Worm (Caenorhabditis elegans): Measurements from ENCODE around the gene cdk-11.2.

- TF ChIP-seq F13H6.1 (tag; optimal IDR thresholded peaks at IDR 0.05) (no peak), K02D7.2 (tag; optimal IDR thresholded peaks at IDR 0.05) (no peak), fkh-10 (GFP tag; optimal IDR thresholded peaks at IDR 0.05) (no peak), ama-1 (optimal IDR thresholded peaks at IDR 0.05) (no peak), odd-2 (tag; optimal IDR thresholded peaks at IDR 0.05) (no peak), ceh-9 (tag; optimal IDR thresholded peaks at IDR 0.05) (no peak), nfya-1 (tag; optimal IDR thresholded peaks at IDR 0.05) (no peak)
These were observed 3.1 kb upstream of the cdk-11.2 start for ce11 chrX:10422714-10423113.
